Worm (Caenorhabditis elegans) whole organism, late embryonic: Measurements from ENCODE around the gene ZK632.14.

Experiments
- fkh-10 ChIP-seq: fragments of 150-350 bp; optimal IDR thresholded peaks from 2 replicates; lab custom pipeline; 2014; ENCODE audit warnings: missing biosample characterization, missing genetic modification reagents, missing genetic modification characterization
- gmeb-2 ChIP-seq: sonication (generic microtip); optimal IDR thresholded peaks from 2 replicates; lab custom pipeline; 2016; ENCODE audit warnings: missing genetic modification characterization, inconsistent platforms, missing compliant biosample characterization
- pax-1 ChIP-seq: fragments of 150-350 bp; optimal IDR thresholded peaks from 2 replicates; lab custom pipeline; 2014; ENCODE audit warnings: missing biosample characterization, missing genetic modification characterization
- ref-2 ChIP-seq: sonication (generic microtip); optimal IDR thresholded peaks from 2 replicates; lab custom pipeline; 2016; ENCODE audit warnings: missing genetic modification characterization, missing compliant biosample characterization
- rnt-1 ChIP-seq: sonication (generic microtip); optimal IDR thresholded peaks from 2 replicates; lab custom pipeline; 2016; ENCODE audit warnings: missing genetic modification characterization, missing compliant biosample characterization

- TF ChIP-seq fkh-10 (GFP tag; lab: Kevin White, UChicago): no peak
- TF ChIP-seq ref-2 (tag; lab: Kevin White, UChicago): no peak
- no peak for TF ChIP-seq gmeb-2 (tag; lab: Kevin White, UChicago)
- TF ChIP-seq rnt-1 (tag; lab: Kevin White, UChicago): no peak
- TF ChIP-seq pax-1 (tag; lab: Kevin White, UChicago): no peak
Observed at ce11 chrIII:9860201-9860780, 47.0 kb downstream of the ZK632.14 start, which contains the start of gene twk-48.
